Worm (Caenorhabditis elegans) whole organism, L2 larva: ENCODE measurements around the gene B0546.5.
"Not testable (repeated sequence)": the region's sequence is repeated elsewhere in the genome, so short reads cannot be mapped to it uniquely, and the experiment has no call there.

Experiments used
- F13H6.1 ChIP-seq: sonication (generic microtip); optimal IDR thresholded peaks from 2 replicates; lab custom pipeline; 2016; ENCODE audit warnings: missing genetic modification characterization, missing compliant biosample characterization
- Y55F3AM.14 ChIP-seq: fragments of 200-800 bp; sonication (Bioruptor generic); optimal IDR thresholded peaks from 2 replicates; lab custom pipeline; 2018; ENCODE audit warnings: mild to moderate bottlenecking, missing genetic modification characterization, missing compliant biosample characterization
- alr-1 ChIP-seq: fragments of 150-350 bp; optimal IDR thresholded peaks from 2 replicates; lab custom pipeline; 2014; ENCODE audit warnings: missing biosample characterization, missing genetic modification characterization
- aly-2 ChIP-seq: fragments of 150-350 bp; optimal IDR thresholded peaks from 2 replicates; lab custom pipeline; 2014; ENCODE audit warnings: missing biosample characterization, missing genetic modification characterization
- ama-1 ChIP-seq: fragments of 150-350 bp; optimal IDR thresholded peaks from 2 replicates; lab custom pipeline; 2018; ENCODE audit warnings: inconsistent platforms
- blmp-1 ChIP-seq: sonication (generic microtip); optimal IDR thresholded peaks from 2 replicates; lab custom pipeline; 2017; ENCODE audit warnings: missing genetic modification characterization, mild to moderate bottlenecking, missing compliant biosample characterization, antibody characterized with exemption, moderate library complexity; ENCODE audit not compliant: insufficient read depth
- ceh-16 ChIP-seq: fragments of 150-350 bp; optimal IDR thresholded peaks from 2 replicates; lab custom pipeline; 2014; ENCODE audit warnings: missing biosample characterization, missing genetic modification characterization
- ceh-82 ChIP-seq: fragments of 150-350 bp; optimal IDR thresholded peaks from 2 replicates; lab custom pipeline; 2014; ENCODE audit warnings: missing biosample characterization, missing genetic modification characterization
- crh-2 ChIP-seq: sonication (generic microtip); optimal IDR thresholded peaks from 2 replicates; lab custom pipeline; 2017; ENCODE audit warnings: missing biosample characterization, missing genetic modification characterization
- egl-27 ChIP-seq: sonication (generic microtip); optimal IDR thresholded peaks from 3 replicates; lab custom pipeline; 2017; ENCODE audit warnings: missing biosample characterization, missing genetic modification reagents, missing genetic modification characterization
- elt-1 ChIP-seq: fragments of 150-350 bp; optimal IDR thresholded peaks from 2 replicates; lab custom pipeline; 2014; ENCODE audit warnings: missing biosample characterization, missing genetic modification characterization
- elt-3 ChIP-seq: sonication (generic microtip); optimal IDR thresholded peaks from 2 replicates; lab custom pipeline; 2017; ENCODE audit warnings: missing biosample characterization, missing genetic modification characterization
- gmeb-1 ChIP-seq: fragments of 150-350 bp; optimal IDR thresholded peaks from 2 replicates; lab custom pipeline; 2014; ENCODE audit warnings: missing biosample characterization, missing genetic modification characterization
- lin-11 ChIP-seq: fragments of 150-350 bp; sonication (generic microtip); optimal IDR thresholded peaks from 2 replicates; lab custom pipeline; 2014; ENCODE audit warnings: missing biosample characterization, missing genetic modification characterization, inconsistent platforms, mixed read lengths
- lin-13 ChIP-seq: fragments of 150-350 bp; optimal IDR thresholded peaks from 2 replicates; lab custom pipeline; 2014; ENCODE audit warnings: missing biosample characterization, missing genetic modification reagents, missing genetic modification characterization
- lsy-2 ChIP-seq, 2 experiments: fragments of 150-350 bp in 1 of 2; sonication (generic microtip) in 1 of 2; optimal IDR thresholded peaks; 2 replicates each; lab custom pipeline; 2014 to 2017; ENCODE audit warnings: missing biosample characterization in 2 of 2, missing genetic modification characterization in 2 of 2
- mdl-1 ChIP-seq, 2 experiments: fragments of 150-350 bp in 1 of 2; sonication (generic microtip) in 1 of 2; optimal IDR thresholded peaks; 2 replicates each; lab custom pipeline; 2017; ENCODE audit warnings: missing biosample characterization in 2 of 2, missing genetic modification characterization in 2 of 2
- nhr-23 ChIP-seq: fragments of 150-350 bp; optimal IDR thresholded peaks from 2 replicates; lab custom pipeline; 2014; ENCODE audit warnings: missing biosample characterization, missing genetic modification reagents, missing genetic modification characterization
- nhr-237 ChIP-seq: fragments of 150-350 bp; optimal IDR thresholded peaks from 2 replicates; lab custom pipeline; 2014; ENCODE audit warnings: missing biosample characterization, missing genetic modification characterization
- nhr-25 ChIP-seq: fragments of 150-350 bp; sonication (generic microtip); optimal IDR thresholded peaks from 3 replicates; lab custom pipeline; 2014; ENCODE audit warnings: missing biosample characterization, missing genetic modification characterization
- nhr-6 ChIP-seq: fragments of 150-350 bp; optimal IDR thresholded peaks from 2 replicates; lab custom pipeline; 2014; ENCODE audit warnings: missing biosample characterization, missing genetic modification characterization
- nhr-77 ChIP-seq: fragments of 150-350 bp; optimal IDR thresholded peaks from 2 replicates; lab custom pipeline; 2014; ENCODE audit warnings: missing biosample characterization, missing genetic modification characterization
- peb-1 ChIP-seq: fragments of 150-350 bp; optimal IDR thresholded peaks from 2 replicates; lab custom pipeline; 2014; ENCODE audit warnings: missing biosample characterization, missing genetic modification characterization
- sem-4 ChIP-seq: fragments of 150-350 bp; optimal IDR thresholded peaks from 2 replicates; lab custom pipeline; 2014; ENCODE audit warnings: missing biosample characterization, missing genetic modification reagents, missing genetic modification characterization
- sma-3 ChIP-seq: sonication (generic microtip); optimal IDR thresholded peaks from 2 replicates; lab custom pipeline; 2016; ENCODE audit warnings: missing genetic modification reagents, missing genetic modification characterization, missing compliant biosample characterization
- snpc-4 ChIP-seq: fragments of 150-350 bp; optimal IDR thresholded peaks from 2 replicates; lab custom pipeline; 2014; ENCODE audit warnings: missing biosample characterization, missing genetic modification characterization
- unc-39 ChIP-seq: fragments of 150-350 bp; optimal IDR thresholded peaks from 2 replicates; lab custom pipeline; 2014; ENCODE audit warnings: missing biosample characterization, missing genetic modification characterization
- unc-55 ChIP-seq: fragments of 150-350 bp; sonication (generic microtip); optimal IDR thresholded peaks from 3 replicates; lab custom pipeline; 2014; ENCODE audit warnings: missing biosample characterization, missing genetic modification reagents, missing genetic modification characterization
- zag-1 ChIP-seq: fragments of 150-350 bp; optimal IDR thresholded peaks from 2 replicates; lab custom pipeline; 2014; ENCODE audit warnings: missing biosample characterization, missing genetic modification characterization
- ztf-11 ChIP-seq: sonication (generic microtip); optimal IDR thresholded peaks from 2 replicates; lab custom pipeline; 2017; ENCODE audit warnings: missing biosample characterization, missing genetic modification characterization

The B0546.5 gene

ce11 chrIV:3399015-3399722 lies 9.3 kb upstream of the B0546.5 start, which contains the start of the genes dyf-3 and pdhb-1 (continued):
- TF ChIP-seq gmeb-1 = peak; percentile 9

ce11 chrIV:3398078-3398477 lies 8.2 kb upstream of the B0546.5 start:
- TF ChIP-seq elt-3 (tag; lab: Kevin White, UChicago) = no peak
- no peak for TF ChIP-seq peb-1 (tag; lab: Kevin White, UChicago)
- no peak for TF ChIP-seq ztf-11
- no peak for TF ChIP-seq unc-39
- no peak for TF ChIP-seq nhr-237
- TF ChIP-seq gmeb-1 = no peak
- TF ChIP-seq F13H6.1 (tag; lab: Kevin White, UChicago) = no peak
- TF ChIP-seq ceh-82 (tag; lab: Kevin White, UChicago) = no peak
- no peak for TF ChIP-seq sma-3 (GFP tag; lab: Kevin White, UChicago)
- no peak for TF ChIP-seq zag-1 (tag; lab: Kevin White, UChicago)
- TF ChIP-seq Y55F3AM.14 (GFP tag; lab: Kevin White, UChicago) = no peak
- TF ChIP-seq unc-55 (GFP tag; lab: Kevin White, UChicago) = no peak
- TF ChIP-seq lin-11 = no peak
- TF ChIP-seq, all 48 proteins: peak for 0

ce11 chrIV:3395581-3395980 lies 5.7 kb upstream of the B0546.5 start, which contains the start of gene C04C3.14:
Gene C04C3.14 (plus strand): TSS chrIV:3395881.
- TF ChIP-seq nhr-237 (no peak), nhr-25 (tag; lab: Kevin White, UChicago) (no peak), egl-27 (tag; lab: Kevin White, UChicago) (no peak), lin-11 (no peak), alr-1 (tag; lab: Kevin White, UChicago) (no peak), lin-13 (GFP tag; lab: Kevin White, UChicago) (no peak), aly-2 (tag; lab: Kevin White, UChicago) (no peak), ztf-11 (no peak), elt-3 (tag; lab: Kevin White, UChicago) (no peak), ama-1 (lab: Kevin White, UChicago) (no peak), mdl-1 (tag; optimal IDR thresholded peaks at IDR 0.05; lab: Kevin White, UChicago) (no peak)
- TF ChIP-seq, all 48 proteins: peak for 0

ce11 chrIV:3394066-3394465 lies 4.2 kb upstream of the B0546.5 start, which contains the start of gene C04C3.4:
Gene C04C3.4 (plus strand): TSS chrIV:3394366.
- TF ChIP-seq F13H6.1 (tag; lab: Kevin White, UChicago); mdl-1 (tag; optimal IDR thresholded peaks at IDR 0.05; lab: Kevin White, UChicago); nhr-23 (tag; lab: Kevin White, UChicago): not testable (repeated sequence)

- TF ChIP-seq snpc-4 (tag; lab: Kevin White, UChicago) (no peak), nhr-25 (tag; lab: Kevin White, UChicago) (no peak), zag-1 (tag; lab: Kevin White, UChicago) (no peak), ztf-11 (no peak), ama-1 (lab: Kevin White, UChicago) (peak; percentile 53), ceh-82 (tag; lab: Kevin White, UChicago) (no peak), Y55F3AM.14 (GFP tag; lab: Kevin White, UChicago) (no peak), nhr-6 (tag; lab: Kevin White, UChicago) (no peak), blmp-1 (tag; lab: Kevin White, UChicago) (no peak), elt-3 (tag; lab: Kevin White, UChicago) (no peak), sem-4 (tag; lab: Kevin White, UChicago) (no peak), ceh-16 (no peak), crh-2 (peak; percentile 9), lsy-2 (tag; optimal IDR thresholded peaks at IDR 0.05; lab: Kevin White, UChicago) (peak in 1 of 2 experiments; percentile 6), unc-39 (no peak), nhr-237 (no peak), nhr-77 (tag; lab: Kevin White, UChicago) (no peak), elt-1 (tag; lab: Kevin White, UChicago) (no peak)
These were observed 3.2 kb downstream of the B0546.5 start for ce11 chrIV:3386504-3387290.
